Worm (Caenorhabditis elegans): Measurements from ENCODE around the gene rgef-1.

rgef-1 gene

ce11 chrV:9516280-9516679, 45.2 kb downstream of the rgef-1 start (continued):
- TF ChIP-seq mdl-1 (tag; optimal IDR thresholded peaks at IDR 0.05) (peak in 1 of 2 experiments; percentile 65), F44E2.7 (GFP tag; IDR thresholded peaks at IDR 0.05) (no peak), lin-38 (GFP tag; IDR thresholded peaks at IDR 0.05) (no peak), duxl-1 (tag; optimal IDR thresholded peaks at IDR 0.05; ENCODE audit: poor library complexity) (no peak), spr-3 (GFP tag; optimal IDR thresholded peaks at IDR 0.05) (no peak), spr-1 (tag; optimal IDR thresholded peaks at IDR 0.05) (no peak), zip-2 (tag; optimal IDR thresholded peaks at IDR 0.05) (no peak), egl-27 (tag; optimal IDR thresholded peaks at IDR 0.05) (no peak), ZK337.2 (GFP tag; IDR thresholded peaks at IDR 0.05) (no peak), tag-97 (GFP tag; IDR thresholded peaks at IDR 0.05) (no peak), T26A8.4 (GFP tag; IDR thresholded peaks at IDR 0.05) (no peak), hlh-30 (tag; optimal IDR thresholded peaks at IDR 0.05; ENCODE audit: insufficient read depth) (peak; percentile 83), unc-62 (GFP tag; optimal IDR thresholded peaks at IDR 0.05 in 1 of 2) (peak in 1 of 2 experiments; percentile 99), unc-62 (tag; optimal IDR thresholded peaks at IDR 0.05) (no peak), hlh-11 (tag; optimal IDR thresholded peaks at IDR 0.05) (peak; percentile 64), F37D6.2 (tag; optimal IDR thresholded peaks at IDR 0.05) (no peak), R02D3.7 (tag; optimal IDR thresholded peaks at IDR 0.05) (no peak), aha-1 (tag) (no peak), egl-43 (GFP tag; IDR thresholded peaks at IDR 0.05) (no peak), ceh-82 (tag; optimal IDR thresholded peaks at IDR 0.05) (no peak), mes-2 (tag; optimal IDR thresholded peaks at IDR 0.05; ENCODE audit: poor library complexity, severe bottlenecking) (no peak), T20F7.1 (GFP tag; optimal IDR thresholded peaks at IDR 0.05) (peak; percentile 3), zag-1 (tag; optimal IDR thresholded peaks at IDR 0.05) (no peak), daf-12 (tag; optimal IDR thresholded peaks at IDR 0.05) (no peak), attf-4 (tag; optimal IDR thresholded peaks at IDR 0.05) (no peak), nhr-41 (GFP tag; IDR thresholded peaks at IDR 0.05) (no peak), hif-1 (tag; optimal IDR thresholded peaks at IDR 0.05) (no peak), nhr-111 (GFP tag; optimal IDR thresholded peaks at IDR 0.05) (no peak), nhr-6 (tag; optimal IDR thresholded peaks at IDR 0.05) (peak; percentile 46), unc-130 (GFP tag; optimal IDR thresholded peaks at IDR 0.05) (no peak), lin-39 (tag; optimal IDR thresholded peaks at IDR 0.05) (no peak), mxl-3 (GFP tag; optimal IDR thresholded peaks at IDR 0.05) (peak; percentile 69), hmg-1.1 (GFP tag; IDR thresholded peaks at IDR 0.05) (no peak), Y48G9A.11 (GFP tag; IDR thresholded peaks at IDR 0.05) (no peak), daf-16 (GFP tag; optimal IDR thresholded peaks at IDR 0.05) (no peak), daf-16 (tag; optimal IDR thresholded peaks at IDR 0.05) (no peak), Y75B8A.6 (GFP tag; IDR thresholded peaks at IDR 0.05) (no peak), nhr-102 (tag; optimal IDR thresholded peaks at IDR 0.05) (no peak), dmd-6 (GFP tag; IDR thresholded peaks at IDR 0.05) (peak; percentile 84), dmd-9 (GFP tag; IDR thresholded peaks at IDR 0.05) (no peak), php-3 (GFP tag; IDR thresholded peaks at IDR 0.05) (no peak), madf-9 (GFP tag; conservative IDR thresholded peaks at IDR 0.05) (no peak), ceh-20 (GFP tag; IDR thresholded peaks at IDR 0.05) (peak; percentile 69; the same call in 1 of the 2 replicates), nhr-28 (tag; optimal IDR thresholded peaks at IDR 0.05) (peak; percentile 97), ceh-62 (tag; optimal IDR thresholded peaks at IDR 0.05) (no peak), ztf-11 (tag; optimal IDR thresholded peaks at IDR 0.05) (no peak), mep-1 (tag; optimal IDR thresholded peaks at IDR 0.05) (peak; percentile 42), saeg-2 (GFP tag; IDR thresholded peaks at IDR 0.05) (no peak), zip-11 (GFP tag; IDR thresholded peaks at IDR 0.05) (no peak), mxl-2 (GFP tag; conservative IDR thresholded peaks at IDR 0.05) (no peak), ceh-28 (tag; optimal IDR thresholded peaks at IDR 0.05) (no peak), set-16 (GFP tag; IDR thresholded peaks at IDR 0.05) (no peak), dve-1 (tag; optimal IDR thresholded peaks at IDR 0.05; ENCODE audit: insufficient read depth) (peak; percentile 82)

All from whole organism, L4 larva.